Worm (Caenorhabditis elegans) whole organism, mixed stage, embryonic: ENCODE measurements around the gene clec-260.

ENCODE experiments used
- drap-1 ChIP-seq: fragments of 200-800 bp; sonication (Bioruptor generic); optimal IDR thresholded peaks from 3 replicates; lab custom pipeline; 2018; ENCODE audit warnings: mild to moderate bottlenecking, missing genetic modification characterization, missing compliant biosample characterization
- elt-3 ChIP-seq: fragments of 150-350 bp; optimal IDR thresholded peaks from 2 replicates; lab custom pipeline; 2014; ENCODE audit warnings: missing biosample characterization, missing genetic modification characterization
- sptf-1 ChIP-seq: sonication (generic microtip); optimal IDR thresholded peaks from 2 replicates; lab custom pipeline; 2017; ENCODE audit warnings: mild to moderate bottlenecking, missing genetic modification characterization, moderate library complexity, missing compliant biosample characterization

- TF ChIP-seq sptf-1 (no peak), drap-1 (GFP tag; lab: Kevin White, UChicago) (no peak), elt-3 (tag; lab: Kevin White, UChicago) (no peak)
Observed at ce11 chrV:20022996-20023456, 36.9 kb upstream of the clec-260 start, which contains the start of gene lgc-55.
